Fruit fly (Drosophila melanogaster): ENCODE measurements around the gene CG43057.
A peak's percentile ranks its signal among the peaks of the same experiment; 100 is the strongest.

The CG43057 gene

dm6 chr2L:8232389-8232788 lies 11.4 kb downstream of the CG43057 start (continued):
- TF ChIP-seq Mad (GFP tag; optimal IDR thresholded peaks at IDR 0.05) (no peak), cwo (GFP tag; optimal IDR thresholded peaks at IDR 0.05) (no peak), caup (GFP tag; optimal IDR thresholded peaks at IDR 0.05; ENCODE audit: severe bottlenecking) (no peak), wdn (GFP tag; IDR thresholded peaks at IDR 0.05) (no peak), vvl (GFP tag; IDR thresholded peaks at IDR 0.05) (no peak), CG15011 (GFP tag; optimal IDR thresholded peaks at IDR 0.05) (no peak), CG1024 (GFP tag; IDR thresholded peaks at IDR 0.05) (peak; percentile 19; the same call in 1 of the 2 replicates), Antp (GFP tag; optimal IDR thresholded peaks at IDR 0.05) (no peak), Hmx (GFP tag; optimal IDR thresholded peaks at IDR 0.05) (no peak), gsb (GFP tag; IDR thresholded peaks at IDR 0.05) (no peak), Ptx1 (GFP tag; IDR thresholded peaks at IDR 0.05) (peak; percentile 29; the same call in 1 of the 2 replicates), ham (GFP tag; IDR thresholded peaks at IDR 0.05) (no peak), lab (GFP tag; optimal IDR thresholded peaks at IDR 0.05) (no peak), NK7.1 (GFP tag; optimal IDR thresholded peaks at IDR 0.05) (no peak), sd (tag; optimal IDR thresholded peaks at IDR 0.05) (peak; percentile 27), CG12769 (tag; optimal IDR thresholded peaks at IDR 0.05) (no peak), sens-2 (GFP tag; IDR thresholded peaks at IDR 0.05) (0 out of 2 replicates have a peak, but pooled peaks have one; percentile 17), crp (GFP tag; optimal IDR thresholded peaks at IDR 0.05) (no peak), p53 (GFP tag; optimal IDR thresholded peaks at IDR 0.05) (no peak), CG14667 (GFP tag; IDR thresholded peaks at IDR 0.05) (no peak), CG9797 (GFP tag; optimal IDR thresholded peaks at IDR 0.05) (no peak), HLH3B (GFP tag; IDR thresholded peaks at IDR 0.05) (no peak), CG2712 (tag; optimal IDR thresholded peaks at IDR 0.05) (peak; percentile 8), CG7987 (GFP tag; optimal IDR thresholded peaks at IDR 0.05) (no peak), ind (GFP tag; optimal IDR thresholded peaks at IDR 0.05) (peak; percentile 13), HLHmδ (GFP tag; optimal IDR thresholded peaks at IDR 0.05) (no peak), Rfx (GFP tag; IDR thresholded peaks at IDR 0.05) (peak; percentile 25; the same call in 1 of the 2 replicates), CG9609 (GFP tag; optimal IDR thresholded peaks at IDR 0.05) (no peak), fd96Cb (tag; optimal IDR thresholded peaks at IDR 0.05) (peak; percentile 7), CG3163 (GFP tag; optimal IDR thresholded peaks at IDR 0.05) (no peak), ro (GFP tag; IDR thresholded peaks at IDR 0.05) (no peak), CG7786 (GFP tag; optimal IDR thresholded peaks at IDR 0.05) (no peak), shn (GFP tag; optimal IDR thresholded peaks at IDR 0.05) (no peak), Blimp-1 (GFP tag; optimal IDR thresholded peaks at IDR 0.05) (peak; percentile 3), Xrp1 (GFP tag; IDR thresholded peaks at IDR 0.05) (0 out of 2 replicates have a peak, but pooled peaks have one; percentile 33), Mes4 (GFP tag; optimal IDR thresholded peaks at IDR 0.05) (no peak), CG11456 (GFP tag; IDR thresholded peaks at IDR 0.05) (no peak), bsh (GFP tag; optimal IDR thresholded peaks at IDR 0.05) (peak; percentile 39 to 91), CG4730 (GFP tag; IDR thresholded peaks at IDR 0.05) (no peak), NC2α (GFP tag; optimal IDR thresholded peaks at IDR 0.05) (no peak), ci (GFP tag; IDR thresholded peaks at IDR 0.05) (peak; percentile 55; the same call in 1 of the 3 replicates), zfh2 (GFP tag; optimal IDR thresholded peaks at IDR 0.05) (no peak), Opbp (GFP tag; IDR thresholded peaks at IDR 0.05; ENCODE audit: partially characterized antibody) (no peak), CG12391 (tag; optimal IDR thresholded peaks at IDR 0.05) (peak; percentile 8), CG16815 (GFP tag; optimal IDR thresholded peaks at IDR 0.05) (no peak), lmd (GFP tag; IDR thresholded peaks at IDR 0.05) (no peak), CG9932 (GFP tag; IDR thresholded peaks at IDR 0.05) (no peak), kni (GFP tag; optimal IDR thresholded peaks at IDR 0.05) (no peak), Atf6 (GFP tag; IDR thresholded peaks at IDR 0.05) (0 out of 2 replicates have a peak, but pooled peaks have one; percentile 15), CG14441 (GFP tag; IDR thresholded peaks at IDR 0.05) (0 out of 2 replicates have a peak, but pooled peaks have one; percentile 13), otp (GFP tag; IDR thresholded peaks at IDR 0.05) (no peak), so (GFP tag; IDR thresholded peaks at IDR 0.05) (no peak)

All from whole organism, embryonic.